Fruit fly (Drosophila melanogaster) whole organism: ENCODE measurements around the gene CG7519.

ENCODE experiments used
- CG8478 ChIP-seq: fragments of >200 bp; optimal IDR thresholded peaks from 2 replicates; lab custom pipeline; 2018; ENCODE audit warnings: inconsistent platforms
- psq ChIP-seq: fragments of >200 bp; optimal IDR thresholded peaks from 2 replicates; lab custom pipeline; 2017
- usp ChIP-seq: fragments of >200 bp; optimal IDR thresholded peaks from 2 replicates; lab custom pipeline; 2017; ENCODE audit warnings: missing biosample characterization, missing genetic modification characterization, mixed read lengths

DNA sequence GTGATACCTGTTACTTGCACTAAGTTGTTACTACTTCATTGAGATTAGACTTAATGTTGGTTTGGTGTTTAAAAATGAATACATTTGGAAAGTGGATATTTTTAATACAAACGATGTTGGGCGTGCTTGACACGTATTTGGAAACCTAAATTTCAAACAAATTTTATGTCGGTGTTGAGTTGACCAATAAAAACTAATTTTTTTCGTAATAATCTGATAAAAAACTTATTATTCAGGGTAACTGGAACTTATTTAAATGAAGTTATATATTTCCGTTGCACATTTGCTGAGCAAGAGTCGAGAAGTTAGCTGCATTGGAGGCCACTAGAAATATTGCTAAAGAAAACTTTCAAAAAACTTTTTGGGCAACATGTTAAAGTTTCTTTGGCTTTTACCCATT is 49.2 kb downstream of the CG7519 start, which contains the start of gene CG33290:
- TF ChIP-seq CG8478 (lab: Kevin White, UChicago) (no peak), psq (lab: Kevin White, UChicago) (no peak), usp (GFP tag; lab: Kevin White, UChicago) (no peak)
